Worm (Caenorhabditis elegans) whole organism, L1 larva: ENCODE results near the gene par-5.
A peak's percentile ranks its signal among the peaks of the same experiment; 100 is the strongest.

Source experiments
- C34B4.2 ChIP-seq: sonication (generic microtip); optimal IDR thresholded peaks from 2 replicates; lab custom pipeline; 2017; ENCODE audit warnings: mild to moderate bottlenecking, missing genetic modification characterization, missing compliant biosample characterization
- dpl-1 ChIP-seq, 3 experiments: fragments of 150-350 bp in 2 of 3; sonication (generic microtip) in 1 of 3; optimal IDR thresholded peaks; 2 replicates each; lab custom pipeline; 2014 to 2017; ENCODE audit warnings: missing biosample characterization in 3 of 3, missing genetic modification characterization in 3 of 3, missing genetic modification reagents in 3 of 3
- elt-2 ChIP-seq: sonication (generic microtip); optimal IDR thresholded peaks from 2 replicates; lab custom pipeline; 2016; ENCODE audit warnings: missing genetic modification characterization, mild to moderate bottlenecking, inconsistent platforms, missing compliant biosample characterization, missing genetic modification reagents
- fos-1 ChIP-seq: fragments of 150-350 bp; optimal IDR thresholded peaks from 2 replicates; lab custom pipeline; 2014; ENCODE audit warnings: missing biosample characterization, missing genetic modification characterization
- lsy-2 ChIP-seq, 2 experiments: fragments of 150-350 bp; optimal IDR thresholded peaks; 2 replicates each; lab custom pipeline; 2014; ENCODE audit warnings: missing biosample characterization in 2 of 2, missing genetic modification characterization in 2 of 2
- nhr-12 ChIP-seq: sonication (generic microtip); optimal IDR thresholded peaks from 2 replicates; lab custom pipeline; 2017; ENCODE audit warnings: missing biosample characterization, missing genetic modification characterization
- nhr-19 ChIP-seq: fragments of 200-800 bp; sonication (Bioruptor generic); conservative IDR thresholded peaks from 2 replicates; pipeline ENCODE4 v1.3.6; 2022; ENCODE audit warnings: missing genetic modification characterization, missing compliant biosample characterization
- nhr-76 ChIP-seq: sonication (generic microtip); optimal IDR thresholded peaks from 2 replicates; lab custom pipeline; 2017; ENCODE audit warnings: missing biosample characterization, missing genetic modification characterization
- sptf-1 ChIP-seq: fragments of 150-350 bp; optimal IDR thresholded peaks from 2 replicates; lab custom pipeline; 2014; ENCODE audit warnings: missing biosample characterization, missing genetic modification characterization
- unc-62 ChIP-seq: fragments of 150-350 bp; optimal IDR thresholded peaks from 2 replicates; lab custom pipeline; 2014; ENCODE audit warnings: missing biosample characterization, missing genetic modification reagents, missing genetic modification characterization

DNA sequence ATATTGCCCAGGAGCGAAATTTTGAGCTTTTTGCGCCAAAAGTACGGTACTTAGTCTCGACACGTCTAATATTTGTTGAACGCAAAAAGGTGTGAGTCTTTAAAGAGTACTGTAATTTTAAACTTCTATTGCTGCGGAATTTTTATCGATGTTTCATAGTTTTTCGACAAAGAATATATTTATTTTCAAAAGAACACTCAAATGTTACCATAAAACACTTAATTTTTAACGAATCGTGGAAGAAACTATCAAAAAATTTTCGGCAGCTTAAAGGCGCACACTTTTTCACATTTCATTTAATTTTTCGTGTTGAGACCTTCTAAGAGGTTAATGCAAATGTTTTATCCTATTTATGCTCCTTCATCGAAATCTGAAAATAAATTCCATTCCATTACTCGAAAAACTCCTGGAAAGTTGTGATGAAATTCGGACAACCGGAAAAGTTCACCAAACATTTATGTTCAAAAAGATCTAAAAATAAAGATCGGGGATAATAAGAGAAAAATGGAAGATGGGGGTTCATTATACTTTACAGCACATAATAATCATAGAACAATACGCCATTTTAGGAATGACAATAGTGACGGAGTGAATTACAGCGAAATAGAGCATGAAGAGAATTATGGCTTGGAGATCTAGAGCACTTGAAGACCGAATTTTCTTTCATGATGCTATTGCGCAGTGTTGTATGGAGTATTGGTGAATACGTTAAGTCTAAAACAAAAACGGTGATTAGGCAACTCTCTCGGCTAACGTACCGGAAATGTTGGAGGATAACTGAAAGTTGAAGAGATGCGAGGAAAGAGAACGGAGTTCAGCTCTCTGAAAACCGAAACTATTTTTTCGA, 1.4 kb downstream of the par-5 start:
- TF ChIP-seq fos-1 (no peak), nhr-76 (tag; lab: Kevin White, UChicago) (no peak), sptf-1 (tag; lab: Kevin White, UChicago) (no peak), elt-2 (tag; lab: Kevin White, UChicago) (no peak), C34B4.2 (tag; lab: Kevin White, UChicago) (no peak), lsy-2 (tag; optimal IDR thresholded peaks at IDR 0.05; lab: Kevin White, UChicago) (peak in 1 of 2 experiments; percentile 22), dpl-1 (GFP tag; optimal IDR thresholded peaks at IDR 0.05; lab: Kevin White, UChicago) (no peak), nhr-12 (tag; lab: Kevin White, UChicago) (no peak), unc-62 (GFP tag; lab: Kevin White, UChicago) (no peak), nhr-19 (GFP tag; lab: Robert Waterston, UW) (no peak)
